Worm (Caenorhabditis elegans) whole organism, L1 larva: Measurements from ENCODE around the gene rab-39.
A peak's percentile ranks its signal among the peaks of the same experiment; 100 is the strongest.

Experiments used
- C04F5.9 ChIP-seq: sonication (generic microtip); optimal IDR thresholded peaks from 2 replicates; lab custom pipeline; 2016; ENCODE audit warnings: missing genetic modification characterization, missing compliant biosample characterization
- C16A3.4 ChIP-seq: fragments of 150-350 bp; optimal IDR thresholded peaks from 2 replicates; lab custom pipeline; 2014; ENCODE audit warnings: missing biosample characterization, missing genetic modification characterization
- C34B4.2 ChIP-seq: sonication (generic microtip); optimal IDR thresholded peaks from 2 replicates; lab custom pipeline; 2017; ENCODE audit warnings: mild to moderate bottlenecking, missing genetic modification characterization, missing compliant biosample characterization
- aha-1 ChIP-seq: fragments of 150-350 bp; optimal IDR thresholded peaks from 2 replicates; lab custom pipeline; 2014; ENCODE audit warnings: missing biosample characterization, missing genetic modification characterization
- aly-2 ChIP-seq: fragments of 150-350 bp; optimal IDR thresholded peaks from 2 replicates; lab custom pipeline; 2014; ENCODE audit warnings: missing biosample characterization, missing genetic modification characterization
- blmp-1 ChIP-seq: fragments of 150-350 bp; optimal IDR thresholded peaks from 2 replicates; lab custom pipeline; 2014; ENCODE audit warnings: missing biosample characterization, missing genetic modification characterization
- ceh-63 ChIP-seq: fragments of 200-800 bp; sonication (Bioruptor generic); optimal IDR thresholded peaks from 2 replicates; lab custom pipeline; 2018; ENCODE audit warnings: mild to moderate bottlenecking, missing genetic modification characterization, missing compliant biosample characterization
- ceh-8 ChIP-seq: fragments of 200-800 bp; sonication (Bioruptor generic); optimal IDR thresholded peaks from 2 replicates; lab custom pipeline; 2018; ENCODE audit warnings: mild to moderate bottlenecking, missing genetic modification characterization, moderate library complexity, missing compliant biosample characterization
- ceh-90 ChIP-seq: sonication (generic microtip); optimal IDR thresholded peaks from 2 replicates; lab custom pipeline; 2016; ENCODE audit warnings: missing genetic modification characterization, missing compliant biosample characterization
- dpl-1 ChIP-seq, 3 experiments: fragments of 150-350 bp in 2 of 3; sonication (generic microtip) in 1 of 3; optimal IDR thresholded peaks; 2 replicates each; lab custom pipeline; 2014 to 2017; ENCODE audit warnings: missing biosample characterization in 3 of 3, missing genetic modification characterization in 3 of 3, missing genetic modification reagents in 3 of 3
- efl-3 ChIP-seq: fragments of 200-800 bp; sonication (Bioruptor generic); optimal IDR thresholded peaks from 2 replicates; lab custom pipeline; 2018; ENCODE audit warnings: mild to moderate bottlenecking, missing genetic modification characterization, missing compliant biosample characterization
- egl-13 ChIP-seq: sonication (generic microtip); optimal IDR thresholded peaks from 2 replicates; lab custom pipeline; 2016; ENCODE audit warnings: missing genotype, missing genetic modification reagents, missing genetic modification characterization, missing compliant biosample characterization
- elt-2 ChIP-seq: sonication (generic microtip); optimal IDR thresholded peaks from 2 replicates; lab custom pipeline; 2016; ENCODE audit warnings: missing genetic modification characterization, mild to moderate bottlenecking, inconsistent platforms, missing compliant biosample characterization, missing genetic modification reagents
- elt-3 ChIP-seq, 6 experiments: fragments of 150-350 bp in 1 of 6; sonication (generic microtip); optimal IDR thresholded peaks; 2 replicates each; lab custom pipeline; 2017 to 2018; ENCODE audit warnings: missing biosample characterization in 6 of 6, missing genetic modification characterization in 6 of 6, inconsistent platforms in 1 of 6
- ets-5 ChIP-seq: fragments of 200-800 bp; sonication (Bioruptor generic); IDR thresholded peaks from 2 replicates; pipeline ENCODE4 v1.3.6; 2022; ENCODE audit warnings: missing genetic modification characterization, missing compliant biosample characterization
- fkh-4 ChIP-seq: sonication (generic microtip); optimal IDR thresholded peaks from 2 replicates; lab custom pipeline; 2016; ENCODE audit warnings: missing compliant biosample characterization, missing genetic modification characterization, borderline replicate concordance
- grh-1 ChIP-seq: fragments of 200-800 bp; sonication (Bioruptor generic); IDR thresholded peaks from 2 replicates; pipeline ENCODE4 v1.3.6; 2022; ENCODE audit warnings: missing genetic modification reagents, missing genetic modification characterization, missing compliant biosample characterization
- hlh-17 ChIP-seq: fragments of 200-800 bp; sonication (Bioruptor generic); optimal IDR thresholded peaks from 2 replicates; lab custom pipeline; 2018; ENCODE audit warnings: missing genetic modification characterization, mild to moderate bottlenecking, missing compliant biosample characterization, moderate library complexity, borderline replicate concordance
- hlh-4 ChIP-seq: sonication (generic microtip); optimal IDR thresholded peaks from 2 replicates; lab custom pipeline; 2016; ENCODE audit warnings: mild to moderate bottlenecking, missing genetic modification characterization, missing compliant biosample characterization
- hpl-2 ChIP-seq: fragments of 150-350 bp; optimal IDR thresholded peaks from 2 replicates; lab custom pipeline; 2014; ENCODE audit warnings: missing biosample characterization, missing genetic modification reagents, missing genetic modification characterization
- isw-1 ChIP-seq: fragments of 200-800 bp; sonication (Bioruptor generic); IDR thresholded peaks from 2 replicates; pipeline ENCODE4 v1.3.6; 2022; ENCODE audit warnings: missing genetic modification characterization, missing compliant biosample characterization
- lin-35 ChIP-seq, 2 experiments: fragments of 150-350 bp; optimal IDR thresholded peaks; 2 replicates each; lab custom pipeline; 2014; ENCODE audit warnings: missing biosample characterization in 2 of 2, missing genetic modification characterization in 2 of 2, missing genetic modification reagents in 2 of 2
- lir-3 ChIP-seq: sonication (generic microtip); optimal IDR thresholded peaks from 2 replicates; lab custom pipeline; 2016; ENCODE audit warnings: mild to moderate bottlenecking, missing genetic modification characterization, moderate library complexity, missing compliant biosample characterization; ENCODE audit not compliant: poor library complexity
- lsy-2 ChIP-seq, 2 experiments: fragments of 150-350 bp; optimal IDR thresholded peaks; 2 replicates each; lab custom pipeline; 2014; ENCODE audit warnings: missing biosample characterization in 2 of 2, missing genetic modification characterization in 2 of 2
- mab-9 ChIP-seq: fragments of 200-800 bp; sonication (Bioruptor generic); IDR thresholded peaks from 2 replicates; pipeline ENCODE4 v1.3.6; 2022; ENCODE audit warnings: missing genetic modification reagents, missing genetic modification characterization, missing compliant biosample characterization
- mdl-1 ChIP-seq, 2 experiments: fragments of 150-350 bp; optimal IDR thresholded peaks; 2 replicates each; lab custom pipeline; 2014 to 2017; ENCODE audit warnings: missing biosample characterization in 2 of 2, missing genetic modification characterization in 2 of 2, inconsistent platforms in 1 of 2
- mef-2 ChIP-seq: fragments of 150-350 bp; optimal IDR thresholded peaks from 2 replicates; lab custom pipeline; 2014; ENCODE audit warnings: missing biosample characterization, missing genetic modification characterization
- nhr-11 ChIP-seq: fragments of 150-350 bp; optimal IDR thresholded peaks from 2 replicates; lab custom pipeline; 2014; ENCODE audit warnings: missing biosample characterization, missing genetic modification characterization
- nhr-12 ChIP-seq: sonication (generic microtip); optimal IDR thresholded peaks from 2 replicates; lab custom pipeline; 2017; ENCODE audit warnings: missing biosample characterization, missing genetic modification characterization
- nhr-237 ChIP-seq: fragments of 150-350 bp; optimal IDR thresholded peaks from 2 replicates; lab custom pipeline; 2014; ENCODE audit warnings: missing biosample characterization, missing genetic modification characterization
- nhr-28 ChIP-seq: fragments of 150-350 bp; optimal IDR thresholded peaks from 2 replicates; lab custom pipeline; 2014; ENCODE audit warnings: missing biosample characterization, missing genetic modification characterization
- nhr-47 ChIP-seq: sonication (generic microtip); optimal IDR thresholded peaks from 2 replicates; lab custom pipeline; 2016; ENCODE audit warnings: mild to moderate bottlenecking, missing genetic modification characterization, moderate library complexity, missing compliant biosample characterization
- nhr-71 ChIP-seq: sonication (generic microtip); optimal IDR thresholded peaks from 2 replicates; lab custom pipeline; 2016; ENCODE audit warnings: mild to moderate bottlenecking, missing genetic modification characterization, moderate library complexity, missing compliant biosample characterization
- nhr-76 ChIP-seq: sonication (generic microtip); optimal IDR thresholded peaks from 2 replicates; lab custom pipeline; 2017; ENCODE audit warnings: missing biosample characterization, missing genetic modification characterization
- nhr-77 ChIP-seq: fragments of 150-350 bp; optimal IDR thresholded peaks from 2 replicates; lab custom pipeline; 2014; ENCODE audit warnings: missing biosample characterization, missing genetic modification characterization
- nhr-84 ChIP-seq: sonication (generic microtip); optimal IDR thresholded peaks from 2 replicates; lab custom pipeline; 2017; ENCODE audit warnings: missing biosample characterization, missing genetic modification characterization
- nhr-85 ChIP-seq: sonication (generic microtip); peaks from one replicate; lab custom pipeline; 2016; ENCODE audit warnings: missing genetic modification characterization, inconsistent platforms, missing compliant biosample characterization
- pax-3 ChIP-seq: fragments of 200-800 bp; sonication (Bioruptor generic); optimal IDR thresholded peaks from 2 replicates; lab custom pipeline; 2018; ENCODE audit warnings: mild to moderate bottlenecking, missing genetic modification characterization, moderate library complexity, missing compliant biosample characterization
- rnt-1 ChIP-seq: sonication (generic microtip); optimal IDR thresholded peaks from 2 replicates; lab custom pipeline; 2016; ENCODE audit warnings: mild to moderate bottlenecking, missing genetic modification characterization, moderate library complexity, missing compliant biosample characterization
- skn-1 ChIP-seq: fragments of 150-350 bp; optimal IDR thresholded peaks from 2 replicates; lab custom pipeline; 2014; ENCODE audit warnings: missing biosample characterization, missing genetic modification characterization
- sox-4 ChIP-seq: sonication (generic microtip); optimal IDR thresholded peaks from 2 replicates; lab custom pipeline; 2016; ENCODE audit warnings: missing genetic modification characterization, missing compliant biosample characterization
- sptf-1 ChIP-seq: fragments of 150-350 bp; optimal IDR thresholded peaks from 2 replicates; lab custom pipeline; 2014; ENCODE audit warnings: missing biosample characterization, missing genetic modification characterization
- sup-37 ChIP-seq: fragments of 200-800 bp; sonication (Bioruptor generic); optimal IDR thresholded peaks from 2 replicates; lab custom pipeline; 2018; ENCODE audit warnings: mild to moderate bottlenecking, missing genetic modification characterization, missing compliant biosample characterization
- tlp-1 ChIP-seq: fragments of 150-350 bp; optimal IDR thresholded peaks from 2 replicates; lab custom pipeline; 2014; ENCODE audit warnings: missing biosample characterization, missing genetic modification characterization
- unc-130 ChIP-seq: fragments of 150-350 bp; optimal IDR thresholded peaks from 2 replicates; lab custom pipeline; 2017; ENCODE audit warnings: missing biosample characterization, missing genetic modification characterization, inconsistent platforms
- unc-62 ChIP-seq: fragments of 150-350 bp; optimal IDR thresholded peaks from 2 replicates; lab custom pipeline; 2014; ENCODE audit warnings: missing biosample characterization, missing genetic modification reagents, missing genetic modification characterization
- unc-86 ChIP-seq: sonication (generic microtip); optimal IDR thresholded peaks from 2 replicates; lab custom pipeline; 2016; ENCODE audit warnings: missing genetic modification characterization, missing compliant biosample characterization
- unc-98 ChIP-seq: fragments of 200-800 bp; sonication (Bioruptor generic); IDR thresholded peaks from 2 replicates; pipeline ENCODE4 v1.3.6; 2022; ENCODE audit warnings: missing genetic modification characterization, missing compliant biosample characterization
- vab-15 ChIP-seq: sonication (generic microtip); optimal IDR thresholded peaks from 2 replicates; lab custom pipeline; 2017; ENCODE audit warnings: missing genotype, mild to moderate bottlenecking, missing genetic modification characterization, missing compliant biosample characterization
- zag-1 ChIP-seq: fragments of 150-350 bp; optimal IDR thresholded peaks from 2 replicates; lab custom pipeline; 2014; ENCODE audit warnings: missing biosample characterization, missing genetic modification characterization
- zip-4 ChIP-seq: fragments of 200-800 bp; sonication (Bioruptor generic); optimal IDR thresholded peaks from 2 replicates; lab custom pipeline; 2018; ENCODE audit warnings: mild to moderate bottlenecking, missing genetic modification characterization, moderate library complexity, missing compliant biosample characterization
- ztf-4 ChIP-seq: fragments of 150-350 bp; optimal IDR thresholded peaks from 2 replicates; lab custom pipeline; 2014; ENCODE audit warnings: missing biosample characterization, missing genetic modification characterization

The rab-39 gene

DNA sequence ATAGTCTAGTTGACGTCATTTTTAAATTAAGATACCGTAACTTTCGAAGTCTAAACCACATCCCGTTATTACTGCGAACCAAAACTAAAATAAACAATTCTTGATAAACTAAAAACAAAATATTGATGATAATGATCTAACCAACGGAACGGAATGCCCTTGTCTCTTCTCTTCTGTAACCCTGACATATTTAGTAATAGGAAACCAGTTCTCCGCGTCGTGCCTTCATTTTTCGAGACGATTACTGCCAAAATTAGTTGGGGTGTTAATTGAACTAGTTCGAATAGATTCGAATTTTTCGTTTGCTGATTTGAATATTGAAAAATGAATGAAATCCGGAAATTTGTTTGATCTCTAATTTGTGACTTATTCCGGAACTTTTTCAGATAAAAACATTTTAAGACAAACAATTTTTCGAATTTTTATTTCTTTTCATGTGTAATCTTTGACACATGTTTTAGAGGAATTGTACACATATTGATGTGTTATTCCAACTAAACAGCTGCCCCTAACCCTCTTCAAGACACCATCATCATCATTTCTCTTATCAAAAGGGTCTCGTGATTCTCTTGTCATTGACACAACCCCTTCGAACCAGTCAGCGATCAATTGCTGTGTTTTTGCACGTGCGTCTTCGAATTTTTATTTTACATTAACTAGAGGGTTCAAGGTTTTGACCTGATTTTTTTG is 38.9 kb downstream of the rab-39 start:
- TF ChIP-seq nhr-237 (tag; lab: Kevin White, UChicago), result no peak
- peak; percentile 28 to 72 for TF ChIP-seq lin-35 (GFP tag; optimal IDR thresholded peaks at IDR 0.05; lab: Kevin White, UChicago)
- no peak for TF ChIP-seq C04F5.9 (tag; lab: Kevin White, UChicago)
- no peak for TF ChIP-seq egl-13 (tag; lab: Kevin White, UChicago)
- TF ChIP-seq ceh-90, result no peak
- no peak for TF ChIP-seq isw-1 (GFP tag; lab: Robert Waterston, UW)
- peak; percentile 71 for TF ChIP-seq nhr-47
- peak; percentile 93 for TF ChIP-seq nhr-85 (tag; lab: Kevin White, UChicago)
- peak; percentile 66 for TF ChIP-seq skn-1
- TF ChIP-seq mab-9, result no peak
- TF ChIP-seq lir-3 (tag; lab: Kevin White, UChicago), result peak; percentile 69
- no peak for TF ChIP-seq zag-1 (tag; lab: Kevin White, UChicago)
- peak; percentile 48 for TF ChIP-seq ztf-4 (tag; lab: Kevin White, UChicago)
- no peak for TF ChIP-seq fkh-4 (tag; lab: Kevin White, UChicago)
- TF ChIP-seq efl-3 (GFP tag; lab: Kevin White, UChicago), result no peak
- peak; percentile 72 for TF ChIP-seq C16A3.4 (tag; lab: Kevin White, UChicago)
- TF ChIP-seq aha-1 (tag; lab: Kevin White, UChicago), result no peak
- TF ChIP-seq elt-3 (tag; optimal IDR thresholded peaks at IDR 0.05; lab: Kevin White, UChicago), result peak in 2 of 6 experiments; percentile 88 to 97
- peak; percentile 95 for TF ChIP-seq nhr-71 (tag; lab: Kevin White, UChicago)
- TF ChIP-seq unc-86 (tag; lab: Kevin White, UChicago), result no peak
- TF ChIP-seq ets-5 (GFP tag; lab: Robert Waterston, UW), result no peak
- peak; percentile 97 for TF ChIP-seq unc-130 (tag; lab: Kevin White, UChicago)
- TF ChIP-seq vab-15 (tag; lab: Kevin White, UChicago), result peak; percentile 46
- TF ChIP-seq ceh-8, result no peak
- TF ChIP-seq rnt-1 (tag; lab: Kevin White, UChicago), result peak; percentile 92
- no peak for TF ChIP-seq ceh-63 (GFP tag; lab: Kevin White, UChicago)
- TF ChIP-seq zip-4 (GFP tag; lab: Kevin White, UChicago), result peak; percentile 29
- TF ChIP-seq sox-4, result no peak
- peak in 2 of 3 experiments; percentile 19 to 51 for TF ChIP-seq dpl-1 (GFP tag; optimal IDR thresholded peaks at IDR 0.05; lab: Kevin White, UChicago)
- peak; percentile 46 for TF ChIP-seq grh-1
- TF ChIP-seq C34B4.2 (tag; lab: Kevin White, UChicago), result no peak
- TF ChIP-seq nhr-84, result no peak
- peak; percentile 79 for TF ChIP-seq nhr-11 (tag; lab: Kevin White, UChicago)
- no peak for TF ChIP-seq mef-2
- no peak for TF ChIP-seq tlp-1 (tag; lab: Kevin White, UChicago)
- no peak for TF ChIP-seq unc-98 (GFP tag; lab: Robert Waterston, UW)
- TF ChIP-seq pax-3, result no peak
- no peak for TF ChIP-seq hpl-2
- no peak for TF ChIP-seq nhr-76 (tag; lab: Kevin White, UChicago)
- TF ChIP-seq mdl-1 (tag; optimal IDR thresholded peaks at IDR 0.05; lab: Kevin White, UChicago), result peak in 1 of 2 experiments; percentile 98
- peak; percentile 69 for TF ChIP-seq elt-2 (tag; lab: Kevin White, UChicago)
- no peak for TF ChIP-seq hlh-17 (GFP tag; lab: Kevin White, UChicago)
- peak; percentile 79 for TF ChIP-seq blmp-1 (tag; lab: Kevin White, UChicago)
- TF ChIP-seq nhr-77 (tag; lab: Kevin White, UChicago), result no peak
- no peak for TF ChIP-seq sptf-1 (tag; lab: Kevin White, UChicago)
- no peak for TF ChIP-seq unc-62 (GFP tag; lab: Kevin White, UChicago)
- no peak for TF ChIP-seq nhr-12 (tag; lab: Kevin White, UChicago)
- TF ChIP-seq lsy-2 (tag; optimal IDR thresholded peaks at IDR 0.05; lab: Kevin White, UChicago), result peak; percentile 78 to 87
- no peak for TF ChIP-seq nhr-28 (tag; lab: Kevin White, UChicago)
- TF ChIP-seq sup-37 (GFP tag; lab: Kevin White, UChicago), result no peak
- no peak for TF ChIP-seq hlh-4 (tag; lab: Kevin White, UChicago)
- no peak for TF ChIP-seq aly-2 (tag; lab: Kevin White, UChicago)
